Worm (Caenorhabditis elegans): Measurements from ENCODE around the gene clec-59.

DNA sequence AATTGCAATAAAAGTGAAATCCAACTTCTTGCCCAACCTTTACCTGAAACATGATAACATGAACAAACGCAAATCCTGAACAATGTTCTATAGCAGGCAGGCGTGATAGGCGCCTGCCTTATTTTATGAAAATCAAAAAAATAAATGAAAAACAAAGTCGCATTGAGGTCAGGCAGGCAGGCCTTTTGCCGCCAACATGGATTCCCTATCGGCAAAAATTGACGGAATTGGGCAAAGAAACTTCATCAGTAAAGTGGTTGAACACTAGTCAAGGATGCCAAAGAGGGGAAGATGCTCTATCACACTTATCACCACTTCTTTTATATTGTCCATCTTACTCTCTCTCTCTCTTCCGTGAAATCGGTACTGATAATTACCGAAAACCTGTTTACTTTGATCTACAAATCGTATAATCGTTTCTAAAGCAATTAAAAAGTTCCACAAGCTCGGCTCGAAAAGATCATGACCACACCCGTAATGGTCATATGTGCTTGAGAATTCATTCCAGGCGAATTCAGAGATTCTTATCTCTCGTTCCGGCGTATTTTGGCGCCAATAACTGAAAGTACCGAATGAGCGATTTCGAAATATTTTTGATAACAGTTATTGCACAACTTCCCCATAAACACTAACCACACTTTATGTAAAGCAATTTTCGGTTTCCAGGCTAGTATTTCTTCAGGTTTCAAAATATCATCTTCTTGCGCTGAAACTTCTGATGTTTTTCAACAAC is 2.7 kb upstream of the clec-59 start, which contains the start of the genes clec-60 and ZK666.11:
- TF ChIP-seq elt-3 (tag; optimal IDR thresholded peaks at IDR 0.05) (no peak), snpc-4 (tag; optimal IDR thresholded peaks at IDR 0.05) (no peak), ZK546.5 (tag; optimal IDR thresholded peaks at IDR 0.05) (no peak), nhr-237 (tag; optimal IDR thresholded peaks at IDR 0.05) (no peak), egl-27 (tag; optimal IDR thresholded peaks at IDR 0.05) (no peak)

Measured in whole organism, L2 larva.